Worm (Caenorhabditis elegans) whole organism, late embryonic: ENCODE data around the gene C04G6.6.

Experiments
- C38D4.7 ChIP-seq: fragments of 200-800 bp; sonication (Bioruptor generic); optimal IDR thresholded peaks from 2 replicates; lab custom pipeline; 2018; ENCODE audit warnings: mild to moderate bottlenecking, missing genetic modification characterization, moderate library complexity, missing compliant biosample characterization
- K02D7.2 ChIP-seq: sonication (generic microtip); optimal IDR thresholded peaks from 2 replicates; lab custom pipeline; 2017; ENCODE audit warnings: mild to moderate bottlenecking, missing genetic modification characterization, missing compliant biosample characterization
- T23F11.4 ChIP-seq: fragments of 200-800 bp; sonication (Bioruptor generic); optimal IDR thresholded peaks from 2 replicates; lab custom pipeline; 2018; ENCODE audit warnings: mild to moderate bottlenecking, missing genetic modification characterization, missing compliant biosample characterization
- Y22D7AL.16 ChIP-seq: sonication (generic microtip); optimal IDR thresholded peaks from 2 replicates; lab custom pipeline; 2016; ENCODE audit warnings: missing genetic modification characterization, missing compliant biosample characterization
- ahr-1 ChIP-seq: sonication (generic microtip); optimal IDR thresholded peaks from 2 replicates; lab custom pipeline; 2016; ENCODE audit warnings: missing genetic modification characterization, missing compliant biosample characterization
- ceh-14 ChIP-seq: sonication (generic microtip); optimal IDR thresholded peaks from 2 replicates; lab custom pipeline; 2016; ENCODE audit warnings: missing genotype, missing genetic modification characterization, missing compliant biosample characterization
- ceh-2 ChIP-seq: sonication (generic microtip); optimal IDR thresholded peaks from 2 replicates; lab custom pipeline; 2016; ENCODE audit warnings: missing genotype, missing genetic modification characterization, missing compliant biosample characterization
- ceh-31 ChIP-seq: sonication (generic microtip); optimal IDR thresholded peaks from 2 replicates; lab custom pipeline; 2016; ENCODE audit warnings: missing genetic modification characterization, missing compliant biosample characterization
- ceh-45 ChIP-seq: fragments of 200-800 bp; sonication (Bioruptor generic); IDR thresholded peaks from 2 replicates; pipeline ENCODE4 v1.3.6; 2022; ENCODE audit warnings: missing genetic modification reagents, missing genetic modification characterization, missing compliant biosample characterization
- che-1 ChIP-seq: sonication (generic microtip); optimal IDR thresholded peaks from 2 replicates; lab custom pipeline; 2016; ENCODE audit warnings: mild to moderate bottlenecking, missing genetic modification characterization, missing compliant biosample characterization
- dmd-4 ChIP-seq: sonication (generic microtip); optimal IDR thresholded peaks from 2 replicates; lab custom pipeline; 2016; ENCODE audit warnings: borderline replicate concordance, missing genetic modification characterization, missing compliant biosample characterization
- elt-2 ChIP-seq: sonication (generic microtip); optimal IDR thresholded peaks from 2 replicates; lab custom pipeline; 2016; ENCODE audit warnings: missing genetic modification reagents, missing genetic modification characterization, missing compliant biosample characterization
- eyg-1 ChIP-seq: sonication (generic microtip); optimal IDR thresholded peaks from 2 replicates; lab custom pipeline; 2016; ENCODE audit warnings: missing genotype, missing genetic modification characterization, missing compliant biosample characterization
- hlh-13 ChIP-seq: fragments of 200-800 bp; sonication (Bioruptor generic); optimal IDR thresholded peaks from 2 replicates; lab custom pipeline; 2018; ENCODE audit warnings: mild to moderate bottlenecking, missing genetic modification characterization, missing compliant biosample characterization
- hlh-15 ChIP-seq: sonication (generic microtip); optimal IDR thresholded peaks from 2 replicates; lab custom pipeline; 2016; ENCODE audit warnings: missing genetic modification characterization, missing compliant biosample characterization
- hlh-8 ChIP-seq: sonication (generic microtip); optimal IDR thresholded peaks from 2 replicates; lab custom pipeline; 2016; ENCODE audit warnings: missing genotype, missing genetic modification characterization, missing compliant biosample characterization
- lim-6 ChIP-seq: sonication (generic microtip); optimal IDR thresholded peaks from 2 replicates; lab custom pipeline; 2016; ENCODE audit warnings: missing genetic modification characterization, missing compliant biosample characterization
- mec-3 ChIP-seq: sonication (generic microtip); optimal IDR thresholded peaks from 2 replicates; lab custom pipeline; 2016; ENCODE audit warnings: borderline replicate concordance, missing genetic modification characterization, missing compliant biosample characterization
- nfya-1 ChIP-seq: sonication (generic microtip); optimal IDR thresholded peaks from 2 replicates; lab custom pipeline; 2017; ENCODE audit warnings: missing genetic modification characterization, mild to moderate bottlenecking, missing compliant biosample characterization, antibody characterized with exemption, moderate library complexity
- nhr-11 ChIP-seq: fragments of 150-350 bp; optimal IDR thresholded peaks from 2 replicates; lab custom pipeline; 2014; ENCODE audit warnings: missing biosample characterization, missing genetic modification characterization
- nhr-232 ChIP-seq: sonication (generic microtip); optimal IDR thresholded peaks from 2 replicates; lab custom pipeline; 2016; ENCODE audit warnings: missing genetic modification characterization, missing compliant biosample characterization
- pag-3 ChIP-seq: sonication (generic microtip); optimal IDR thresholded peaks from 2 replicates; lab custom pipeline; 2016; ENCODE audit warnings: missing compliant biosample characterization, missing genetic modification characterization, borderline replicate concordance
- pat-9 ChIP-seq: fragments of 200-800 bp; sonication (Bioruptor generic); optimal IDR thresholded peaks from 2 replicates; lab custom pipeline; 2018; ENCODE audit warnings: mild to moderate bottlenecking, missing genetic modification characterization, moderate library complexity, missing compliant biosample characterization
- pros-1 ChIP-seq: fragments of 150-350 bp; optimal IDR thresholded peaks from 2 replicates; lab custom pipeline; 2014; ENCODE audit warnings: missing biosample characterization, missing genetic modification reagents, missing genetic modification characterization
- ref-2 ChIP-seq: sonication (generic microtip); optimal IDR thresholded peaks from 2 replicates; lab custom pipeline; 2016; ENCODE audit warnings: missing genetic modification characterization, missing compliant biosample characterization
- sox-4 ChIP-seq: sonication (generic microtip); optimal IDR thresholded peaks from 2 replicates; lab custom pipeline; 2017; ENCODE audit warnings: mild to moderate bottlenecking, missing genetic modification characterization, inconsistent platforms, missing compliant biosample characterization
- syd-9 ChIP-seq: sonication (generic microtip); optimal IDR thresholded peaks from 2 replicates; lab custom pipeline; 2016; ENCODE audit warnings: mild to moderate bottlenecking, missing genetic modification characterization, moderate library complexity, missing compliant biosample characterization
- unc-3 ChIP-seq, 2 experiments: fragments of 200-800 bp in 1 of 2; sonication (Bioruptor generic) in 1 of 2; sonication (generic microtip) in 1 of 2; conservative IDR thresholded peaks in 1 of 2; optimal IDR thresholded peaks in 1 of 2; 2 replicates each; pipeline versions ENCODE4 v1.3.6 to Lab custom; 2016 to 2022; ENCODE audit warnings: missing compliant biosample characterization in 2 of 2, missing genetic modification characterization in 2 of 2, missing genetic modification reagents in 1 of 2
- unc-42 ChIP-seq: sonication (generic microtip); optimal IDR thresholded peaks from 2 replicates; lab custom pipeline; 2016; ENCODE audit warnings: missing genotype, missing genetic modification characterization, missing compliant biosample characterization
- zip-5 ChIP-seq: sonication (generic microtip); optimal IDR thresholded peaks from 2 replicates; lab custom pipeline; 2016; ENCODE audit warnings: missing genetic modification characterization, missing compliant biosample characterization

The C04G6.6 gene

DNA sequence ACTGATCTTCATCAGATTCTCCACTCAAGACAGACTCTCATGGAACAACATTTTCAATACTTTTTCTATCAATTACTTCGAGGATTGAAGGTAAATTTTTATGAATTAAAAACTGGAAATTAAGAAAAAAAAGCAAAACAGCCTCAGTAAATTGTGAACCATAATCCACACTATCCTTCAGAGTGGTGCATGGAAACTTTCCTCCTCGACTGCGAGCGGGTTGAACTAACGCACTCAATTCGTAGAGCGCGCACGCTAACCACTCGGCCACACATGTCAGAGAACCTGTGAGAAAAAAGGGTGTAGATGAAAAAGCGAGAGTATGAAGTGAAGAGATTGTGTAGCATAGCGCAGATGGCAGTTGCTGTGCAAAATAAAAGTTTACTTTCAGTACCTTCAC is 5.5 kb upstream of the C04G6.6 start (continued):
- TF ChIP-seq Y22D7AL.16 (tag; lab: Kevin White, UChicago) = peak; percentile 98
- TF ChIP-seq unc-3 (GFP tag; conservative IDR thresholded peaks at IDR 0.05; lab: Robert Waterston, UW) = peak; percentile 97
- TF ChIP-seq unc-3 (tag; optimal IDR thresholded peaks at IDR 0.05; lab: Kevin White, UChicago) = peak; percentile 91
- TF ChIP-seq zip-5 (tag; lab: Kevin White, UChicago) = peak; percentile 79
- no peak for TF ChIP-seq nhr-11 (tag; lab: Kevin White, UChicago)
- TF ChIP-seq lim-6 = peak; percentile 94
- peak; percentile 98 for TF ChIP-seq pat-9 (tag; lab: Kevin White, UChicago)
- TF ChIP-seq mec-3 (tag; lab: Kevin White, UChicago) = peak; percentile 87
- TF ChIP-seq ceh-45 (GFP tag; lab: Robert Waterston, UW) = peak; percentile 92
- TF ChIP-seq syd-9 (tag; lab: Kevin White, UChicago) = peak; percentile 96
- TF ChIP-seq unc-42 (tag; lab: Kevin White, UChicago) = peak; percentile 66
- peak; percentile 98 for TF ChIP-seq T23F11.4 (GFP tag; lab: Kevin White, UChicago)
- TF ChIP-seq ahr-1 (tag; lab: Kevin White, UChicago) = peak; percentile 90
- TF ChIP-seq ceh-2 = peak; percentile 86
- peak; percentile 95 for TF ChIP-seq K02D7.2 (tag; lab: Kevin White, UChicago)
- peak; percentile 88 for TF ChIP-seq nfya-1 (tag; lab: Kevin White, UChicago)
- TF ChIP-seq, all 69 proteins: peak for 64

DNA sequence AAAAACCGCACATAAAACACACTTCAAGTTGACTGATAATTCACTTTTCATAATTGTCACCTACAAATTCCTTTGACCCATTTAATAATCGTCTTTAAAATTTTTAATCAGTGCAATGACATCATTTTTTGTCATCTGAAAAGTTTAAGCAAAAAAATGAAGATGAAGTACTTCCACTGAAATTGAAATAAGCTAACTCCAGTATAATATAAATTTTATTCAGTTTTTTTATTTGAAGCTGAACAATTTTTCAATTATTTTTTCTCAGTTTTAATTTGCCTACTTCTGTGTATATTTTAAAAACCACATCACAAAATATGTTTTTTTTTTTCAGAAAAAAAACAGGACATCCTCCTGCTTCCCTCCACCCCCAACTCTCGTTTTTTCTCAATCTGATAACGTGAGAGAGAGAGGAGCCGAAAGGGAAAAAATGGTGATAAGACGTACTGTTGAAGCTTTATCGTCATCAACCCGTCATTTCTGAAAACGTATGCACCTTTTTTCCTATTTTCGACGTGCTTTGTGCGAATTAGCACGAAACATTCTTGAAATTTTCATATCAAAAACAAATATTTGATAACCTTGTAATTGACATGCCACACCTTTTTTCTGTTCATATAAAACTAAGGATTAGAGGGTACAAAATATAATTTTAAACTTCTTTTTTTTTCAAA is 4.4 kb upstream of the C04G6.6 start, which contains the start of the genes C04G6.11 and mpk-2:
C04G6.11 (minus strand) TSS at position 51 of the 674 bp plus-strand sequence.
mpk-2 (plus strand) TSS at position 335 of the 674 bp plus-strand sequence.
- TF ChIP-seq elt-2 (tag; lab: Kevin White, UChicago) (peak; percentile 70), hlh-8 (no peak)

ce11 chrII:5103189-5103588 is 3.6 kb upstream of the C04G6.6 start:
- no peak for TF ChIP-seq eyg-1
- TF ChIP-seq Y22D7AL.16 (tag; lab: Kevin White, UChicago) = no peak
- TF ChIP-seq hlh-15 = no peak
- TF ChIP-seq C38D4.7 = no peak
- no peak for TF ChIP-seq ceh-14 (tag; lab: Kevin White, UChicago)
- TF ChIP-seq hlh-13 (GFP tag; lab: Kevin White, UChicago) = no peak
- TF ChIP-seq sox-4 (tag; lab: Kevin White, UChicago) = no peak
- TF ChIP-seq dmd-4 (tag; lab: Kevin White, UChicago) = no peak
- no peak for TF ChIP-seq syd-9 (tag; lab: Kevin White, UChicago)
- no peak for TF ChIP-seq nfya-1 (tag; lab: Kevin White, UChicago)
- no peak for TF ChIP-seq ceh-31
- no peak for TF ChIP-seq ceh-2
- TF ChIP-seq ref-2 (tag; lab: Kevin White, UChicago) = no peak
- TF ChIP-seq nhr-11 (tag; lab: Kevin White, UChicago) = no peak
- TF ChIP-seq lim-6 = no peak
- TF ChIP-seq, all 69 proteins: peak for 0

- TF ChIP-seq pros-1 (tag; lab: Kevin White, UChicago) = no peak
- TF ChIP-seq hlh-8 = no peak
- no peak for TF ChIP-seq nhr-232 (tag; lab: Kevin White, UChicago)
- TF ChIP-seq unc-3 (GFP tag; conservative IDR thresholded peaks at IDR 0.05; lab: Robert Waterston, UW) = no peak
- no peak for TF ChIP-seq unc-3 (tag; optimal IDR thresholded peaks at IDR 0.05; lab: Kevin White, UChicago)
- TF ChIP-seq che-1 (tag; lab: Kevin White, UChicago) = no peak
These were observed 2.2 kb upstream of the C04G6.6 start, which contains the start of the genes idpb-3 and idpb-1 for ce11 chrII:5101701-5102100. idpb-3 (minus strand) TSS chrII:5101801. idpb-1 (plus strand) TSS chrII:5101984.

- no peak for TF ChIP-seq pag-3 (tag; lab: Kevin White, UChicago)
- TF ChIP-seq nfya-1 (tag; lab: Kevin White, UChicago) = peak; percentile 77
- TF ChIP-seq, all 69 proteins: peak for 1
These were observed 515 bp downstream of the C04G6.6 start for ce11 chrII:5099034-5099433.
